Fruit fly (Drosophila melanogaster): ENCODE data around the gene NSD.

The NSD gene

DNA sequence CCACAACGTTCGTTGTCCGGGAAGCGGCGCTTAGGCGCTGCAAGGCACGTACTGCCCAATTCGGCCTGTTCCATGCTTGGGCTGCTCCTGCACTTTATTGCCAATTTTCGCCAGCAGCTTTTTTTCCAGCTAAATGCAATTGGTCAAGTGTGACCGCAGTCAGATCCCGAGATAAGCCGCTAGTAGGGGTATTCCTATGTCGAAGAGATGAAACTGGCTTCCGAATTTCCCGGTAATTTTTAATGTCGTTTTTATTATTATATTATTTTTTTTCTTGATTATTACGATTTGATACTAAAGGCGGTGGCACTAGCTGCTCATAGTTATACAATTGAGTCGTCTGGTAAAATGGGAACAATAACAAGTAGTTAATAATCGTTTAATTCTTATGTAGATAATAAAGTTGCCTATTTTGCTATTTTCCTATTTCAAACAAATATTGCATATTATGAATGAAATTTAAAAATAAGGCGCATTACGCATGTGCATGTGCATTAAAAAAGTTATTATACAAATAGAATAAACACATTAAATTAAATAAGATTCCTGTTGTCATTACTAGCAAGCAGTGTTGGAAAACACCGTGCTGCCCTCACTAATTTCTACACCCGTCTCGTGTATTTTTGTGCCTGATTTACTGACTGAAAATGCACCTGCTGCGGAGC is 21.2 kb downstream of the NSD start, which contains the start of the genes CG5003 and mRpS22 (continued):
- no peak for TF ChIP-seq Opbp (GFP tag; IDR thresholded peaks at IDR 0.05; ENCODE audit: partially characterized antibody)
- no peak for TF ChIP-seq Taf1 (GFP tag; IDR thresholded peaks at IDR 0.05)
- peak; percentile 66 for TF ChIP-seq CG15269 (tag; optimal IDR thresholded peaks at IDR 0.05)
- no peak for TF ChIP-seq CG2129 (GFP tag; IDR thresholded peaks at IDR 0.05; ENCODE audit: partially characterized antibody)
- peak; percentile 27 for TF ChIP-seq CG10147 (GFP tag; optimal IDR thresholded peaks at IDR 0.05)
- peak; percentile 68 for TF ChIP-seq BEAF-32 (GFP tag; optimal IDR thresholded peaks at IDR 0.05)
- TF ChIP-seq CG3995 (GFP tag; optimal IDR thresholded peaks at IDR 0.05) = peak; percentile 26
- TF ChIP-seq z (GFP tag; IDR thresholded peaks at IDR 0.05) = no peak
- peak; percentile 64 for TF ChIP-seq CG30020 (tag; optimal IDR thresholded peaks at IDR 0.05)
- TF ChIP-seq schlank (tag; optimal IDR thresholded peaks at IDR 0.05) = no peak
- TF ChIP-seq bbx (GFP tag; IDR thresholded peaks at IDR 0.05; ENCODE audit: partially characterized antibody) = 0 out of 2 replicates have a peak, but pooled peaks have one; percentile 9
- TF ChIP-seq CG12219 (GFP tag; optimal IDR thresholded peaks at IDR 0.05) = no peak
- TF ChIP-seq sisA (GFP tag; IDR thresholded peaks at IDR 0.05) = no peak
- no peak for TF ChIP-seq Eip74EF (GFP tag; optimal IDR thresholded peaks at IDR 0.05)
- peak; percentile 44 for TF ChIP-seq zfh2 (GFP tag; optimal IDR thresholded peaks at IDR 0.05)
- no peak for TF ChIP-seq ken (GFP tag; IDR thresholded peaks at IDR 0.05)
- TF ChIP-seq CG1233 (GFP tag; optimal IDR thresholded peaks at IDR 0.05) = peak; percentile 59
- TF ChIP-seq slou (GFP tag; optimal IDR thresholded peaks at IDR 0.05) = peak; percentile 66
- no peak for TF ChIP-seq chn (GFP tag; optimal IDR thresholded peaks at IDR 0.05)
- TF ChIP-seq CG15011 (GFP tag; optimal IDR thresholded peaks at IDR 0.05) = no peak
- TF ChIP-seq Bgb (GFP tag; IDR thresholded peaks at IDR 0.05; ENCODE audit: partially characterized antibody) = 0 out of 2 replicates have a peak, but pooled peaks have one; percentile 37
- no peak for TF ChIP-seq stc (GFP tag; IDR thresholded peaks at IDR 0.05)
- no peak for TF ChIP-seq ash1 (GFP tag; optimal IDR thresholded peaks at IDR 0.05)
- TF ChIP-seq Lhr (GFP tag; optimal IDR thresholded peaks at IDR 0.05) = peak; percentile 24
- TF ChIP-seq CG17359 (tag; optimal IDR thresholded peaks at IDR 0.05) = peak; percentile 23
- TF ChIP-seq tx (GFP tag; optimal IDR thresholded peaks at IDR 0.05) = peak; percentile 19
- TF ChIP-seq CG14441 (GFP tag; IDR thresholded peaks at IDR 0.05) = peak; percentile 29; the same call in 1 of the 2 replicates
- TF ChIP-seq CG3847 (GFP tag; IDR thresholded peaks at IDR 0.05) = peak; percentile 58
- TF ChIP-seq Meics (GFP tag; optimal IDR thresholded peaks at IDR 0.05) = peak; percentile 77
- peak; percentile 55 for TF ChIP-seq CG1647 (GFP tag; optimal IDR thresholded peaks at IDR 0.05)
- peak; percentile 9; the same call in 1 of the 2 replicates for TF ChIP-seq onecut (GFP tag; IDR thresholded peaks at IDR 0.05)
- peak in 1 of 2 experiments; percentile 32 for TF ChIP-seq Pdp1 (GFP tag; optimal IDR thresholded peaks at IDR 0.05)
- TF ChIP-seq CG15479 (GFP tag; optimal IDR thresholded peaks at IDR 0.05) = no peak
- TF ChIP-seq Dek (tag; optimal IDR thresholded peaks at IDR 0.05) = peak; percentile 50
- TF ChIP-seq Mrtf (GFP tag; IDR thresholded peaks at IDR 0.05) = no peak
- peak; percentile 80 for TF ChIP-seq CG10543 (GFP tag; optimal IDR thresholded peaks at IDR 0.05)
- peak; percentile 46; the same call in 1 of the 3 replicates for TF ChIP-seq CG16813 (GFP tag; IDR thresholded peaks at IDR 0.05; ENCODE audit: partially characterized antibody)
- TF ChIP-seq fru (optimal IDR thresholded peaks at IDR 0.05) = no peak
- no peak for TF ChIP-seq oc (tag; optimal IDR thresholded peaks at IDR 0.05)
- no peak for TF ChIP-seq CG43689 (GFP tag; IDR thresholded peaks at IDR 0.05)
- no peak for TF ChIP-seq CG4617 (GFP tag; optimal IDR thresholded peaks at IDR 0.05; ENCODE audit: borderline replicate concordance)
- TF ChIP-seq TFAM (GFP tag; optimal IDR thresholded peaks at IDR 0.05) = no peak
- peak; percentile 11 for TF ChIP-seq nau (GFP tag; optimal IDR thresholded peaks at IDR 0.05)
- peak; percentile 46 for TF ChIP-seq CG18619 (GFP tag; optimal IDR thresholded peaks at IDR 0.05)
- peak; percentile 39 for TF ChIP-seq caup (GFP tag; optimal IDR thresholded peaks at IDR 0.05; ENCODE audit: severe bottlenecking)
- peak; percentile 40 for TF ChIP-seq CG14667 (GFP tag; IDR thresholded peaks at IDR 0.05)
- peak in 1 of 2 experiments; percentile 26 for TF ChIP-seq bsh (GFP tag; optimal IDR thresholded peaks at IDR 0.05)
- peak; percentile 11 for TF ChIP-seq Atf3 (GFP tag; optimal IDR thresholded peaks at IDR 0.05)
